Worm (Caenorhabditis elegans): ENCODE data around the gene abhd-12.

DNA sequence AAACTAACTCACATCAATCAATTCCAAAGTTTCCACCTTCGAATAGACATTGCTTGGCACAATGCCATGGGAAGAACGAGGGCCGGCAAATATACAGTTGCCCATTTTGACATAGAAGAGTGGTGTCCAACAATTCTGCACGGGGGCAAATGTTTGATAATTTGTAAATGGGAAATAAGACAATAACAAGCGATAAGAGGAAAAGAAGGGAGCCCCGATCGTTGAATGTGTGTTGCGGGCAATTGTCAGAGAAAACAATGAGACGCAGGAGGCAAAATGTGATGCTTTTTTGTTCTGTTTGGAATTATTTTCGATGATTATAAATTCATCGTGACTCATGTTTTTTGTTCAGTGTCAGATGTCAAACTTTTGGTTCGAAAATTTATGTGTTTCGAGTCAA lies 27.5 kb upstream of the abhd-12 start, which contains the start of gene pals-34:
- TF ChIP-seq nhr-21 (tag; optimal IDR thresholded peaks at IDR 0.05) (no peak), ZK546.5 (tag; optimal IDR thresholded peaks at IDR 0.05) (no peak), blmp-1 (tag; optimal IDR thresholded peaks at IDR 0.05; ENCODE audit: insufficient read depth) (no peak), unc-55 (GFP tag; optimal IDR thresholded peaks at IDR 0.05) (no peak), crh-2 (tag; optimal IDR thresholded peaks at IDR 0.05) (no peak), nhr-11 (tag; optimal IDR thresholded peaks at IDR 0.05) (no peak)

Data from whole organism, L2 larva.